Worm (Caenorhabditis elegans): ENCODE measurements around the gene F49E12.8.
A peak's percentile ranks its signal among the peaks of the same experiment; 100 is the strongest.

F49E12.8 gene

ce11 chrII:8360453-8360852 is 33.7 kb downstream of the F49E12.8 start, which contains the start of gene M195.2:
Gene M195.2, plus strand, starts transcription at chrII:8360753.
- TF ChIP-seq ces-1 (GFP tag; optimal IDR thresholded peaks at IDR 0.05) (no peak), unc-62 (GFP tag; optimal IDR thresholded peaks at IDR 0.05) (no peak), pha-4 (tag; optimal IDR thresholded peaks at IDR 0.05) (no peak), elt-1 (tag; optimal IDR thresholded peaks at IDR 0.05; ENCODE audit: borderline replicate concordance, insufficient read depth) (no peak), nhr-28 (tag; optimal IDR thresholded peaks at IDR 0.05) (no peak), unc-120 (tag; optimal IDR thresholded peaks at IDR 0.05; ENCODE audit: poor library complexity, severe bottlenecking) (no peak), snpc-4 (tag; optimal IDR thresholded peaks at IDR 0.05) (no peak), nhr-76 (tag; optimal IDR thresholded peaks at IDR 0.05) (no peak), nhr-2 (tag; optimal IDR thresholded peaks at IDR 0.05) (no peak), M03D4.4 (tag; optimal IDR thresholded peaks at IDR 0.05) (no peak), nhr-12 (tag; optimal IDR thresholded peaks at IDR 0.05) (no peak), ham-2 (GFP tag; optimal IDR thresholded peaks at IDR 0.05) (no peak), lsy-2 (tag; optimal IDR thresholded peaks at IDR 0.05) (no peak), hlh-1 (tag; optimal IDR thresholded peaks at IDR 0.05) (no peak), mep-1 (tag; optimal IDR thresholded peaks at IDR 0.05) (no peak)

ce11 chrII:8359350-8359749 is 34.8 kb downstream of the F49E12.8 start, which contains the start of gene col-77:
Gene col-77, minus strand, starts transcription at chrII:8359381.
- TF ChIP-seq ceh-43 (GFP tag; optimal IDR thresholded peaks at IDR 0.05), result no peak
- no peak for TF ChIP-seq blmp-1 (tag; optimal IDR thresholded peaks at IDR 0.05)
- no peak for TF ChIP-seq nhr-2 (tag; optimal IDR thresholded peaks at IDR 0.05)
- no peak for TF ChIP-seq elt-3 (tag; optimal IDR thresholded peaks at IDR 0.05)
- no peak for TF ChIP-seq M03D4.4 (tag; optimal IDR thresholded peaks at IDR 0.05)
- no peak for TF ChIP-seq pha-4 (tag; optimal IDR thresholded peaks at IDR 0.05)
- TF ChIP-seq sptf-1 (tag; optimal IDR thresholded peaks at IDR 0.05), result no peak
- no peak for TF ChIP-seq ham-2 (GFP tag; optimal IDR thresholded peaks at IDR 0.05)
- TF ChIP-seq ztf-11 (tag; optimal IDR thresholded peaks at IDR 0.05), result no peak
- no peak for TF ChIP-seq ces-1 (GFP tag; optimal IDR thresholded peaks at IDR 0.05)
- TF ChIP-seq unc-62 (GFP tag; optimal IDR thresholded peaks at IDR 0.05), result no peak
- no peak for TF ChIP-seq snpc-4 (tag; optimal IDR thresholded peaks at IDR 0.05)

DNA sequence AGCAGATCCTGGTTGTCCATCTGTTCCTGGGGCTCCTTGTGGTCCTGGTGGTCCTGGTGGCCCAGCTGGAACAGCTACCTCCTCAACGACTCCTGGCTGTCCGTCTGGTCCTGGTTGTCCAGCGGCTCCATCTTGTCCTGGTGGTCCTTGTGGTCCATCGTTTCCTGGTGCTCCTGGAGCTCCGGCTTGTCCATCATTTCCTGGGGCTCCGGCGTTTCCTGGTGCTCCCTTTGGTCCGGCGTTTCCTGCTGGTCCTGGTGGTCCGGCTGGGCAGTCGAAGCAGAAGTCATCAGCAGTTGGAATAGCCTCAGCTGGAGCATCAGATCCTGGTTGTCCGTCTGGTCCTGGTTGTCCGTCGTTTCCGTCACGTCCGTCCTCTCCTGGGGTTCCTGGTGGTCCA is 35.6 kb downstream of the F49E12.8 start:
- TF ChIP-seq hlh-1 (tag; optimal IDR thresholded peaks at IDR 0.05) (no peak), tbx-8 (GFP tag; optimal IDR thresholded peaks at IDR 0.05) (no peak), bed-3 (GFP tag; optimal IDR thresholded peaks at IDR 0.05) (no peak), ztf-11 (tag; optimal IDR thresholded peaks at IDR 0.05) (no peak), M03D4.4 (tag; optimal IDR thresholded peaks at IDR 0.05) (no peak), ham-2 (GFP tag; optimal IDR thresholded peaks at IDR 0.05) (no peak), blmp-1 (tag; optimal IDR thresholded peaks at IDR 0.05) (no peak), lin-13 (tag; optimal IDR thresholded peaks at IDR 0.05) (no peak), nhr-2 (tag; optimal IDR thresholded peaks at IDR 0.05) (no peak), cnd-1 (tag; optimal IDR thresholded peaks at IDR 0.05) (no peak), unc-120 (tag; optimal IDR thresholded peaks at IDR 0.05; ENCODE audit: poor library complexity, severe bottlenecking) (no peak), flh-1 (GFP tag; optimal IDR thresholded peaks at IDR 0.05) (no peak), pha-4 (tag; optimal IDR thresholded peaks at IDR 0.05) (no peak), drap-1 (GFP tag; optimal IDR thresholded peaks at IDR 0.05) (no peak), nhr-28 (tag; optimal IDR thresholded peaks at IDR 0.05) (no peak)

- TF ChIP-seq ham-2 (GFP tag; optimal IDR thresholded peaks at IDR 0.05) (no peak), ces-1 (GFP tag; optimal IDR thresholded peaks at IDR 0.05) (peak; percentile 80)
Measured at ce11 chrII:8354233-8354750, 39.8 kb downstream of the F49E12.8 start, which contains the start of gene C26D10.6. Gene C26D10.6, minus strand, starts transcription at chrII:8354700.

DNA sequence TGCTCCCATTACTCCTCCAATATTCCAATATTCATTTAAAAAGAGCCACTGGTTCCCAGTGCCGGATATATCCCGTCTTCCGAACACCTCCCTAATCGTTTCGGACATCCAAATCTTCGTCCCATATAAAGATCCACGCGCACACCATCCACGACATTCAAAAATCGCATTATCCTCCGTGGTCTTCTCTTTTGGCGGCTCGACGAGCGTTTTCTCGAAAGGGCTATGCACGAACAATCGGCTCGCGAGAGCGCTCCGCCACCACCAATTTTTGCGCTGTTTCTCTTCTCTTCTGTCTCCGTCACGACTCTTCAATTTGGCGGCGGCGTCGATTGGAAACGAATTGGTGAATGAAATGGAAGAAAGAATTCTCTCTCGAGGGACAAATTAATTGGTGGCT is 40.8 kb downstream of the F49E12.8 start:
- TF ChIP-seq ces-1 (GFP tag; optimal IDR thresholded peaks at IDR 0.05) (peak; percentile 78), ceh-83 (GFP tag; optimal IDR thresholded peaks at IDR 0.05) (no peak)

ce11 chrII:8346384-8346783 is 47.7 kb downstream of the F49E12.8 start, which contains the start of gene eff-1:
Gene eff-1, plus strand, starts transcription at chrII:8346684.
- no peak for TF ChIP-seq ham-2 (GFP tag; optimal IDR thresholded peaks at IDR 0.05)
- no peak for TF ChIP-seq mab-5 (tag; optimal IDR thresholded peaks at IDR 0.05)
- TF ChIP-seq unc-120 (tag; optimal IDR thresholded peaks at IDR 0.05; ENCODE audit: poor library complexity, severe bottlenecking), result no peak
- no peak for TF ChIP-seq elt-3 (tag; optimal IDR thresholded peaks at IDR 0.05)
- TF ChIP-seq sptf-1 (tag; optimal IDR thresholded peaks at IDR 0.05), result no peak
- TF ChIP-seq sem-2 (GFP tag; optimal IDR thresholded peaks at IDR 0.05), result no peak
- no peak for TF ChIP-seq lsy-2 (tag; optimal IDR thresholded peaks at IDR 0.05)
- TF ChIP-seq nhr-237 (tag; optimal IDR thresholded peaks at IDR 0.05), result no peak
